Worm (Caenorhabditis elegans): ENCODE results near the gene agt-1.

DNA sequence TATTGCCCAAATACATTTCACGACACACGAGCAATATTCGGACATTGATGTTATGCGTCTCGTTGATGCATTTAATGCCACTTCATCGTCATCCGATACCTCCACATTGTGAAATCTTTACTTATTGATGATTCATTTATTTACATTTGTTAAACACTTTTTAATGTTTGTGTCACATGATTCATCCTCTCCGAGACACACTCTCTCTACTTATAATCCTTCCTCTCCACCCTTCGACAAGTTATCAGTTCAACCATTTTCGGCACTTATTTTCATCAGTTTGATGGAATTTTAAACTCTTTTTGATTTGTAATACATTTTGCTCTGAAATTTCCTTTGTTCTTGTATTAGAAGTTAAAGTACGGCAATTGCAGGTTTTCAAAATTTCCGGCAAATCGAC lies 23.1 kb downstream of the agt-1 start:
- no peak for TF ChIP-seq hmg-1.2 (GFP tag; IDR thresholded peaks at IDR 0.05)
- no peak for TF ChIP-seq him-1 (tag; optimal IDR thresholded peaks at IDR 0.05)
